Worm (Caenorhabditis elegans) whole organism, L1 larva: ENCODE measurements around the gene hnd-1.

Source experiments
- aly-2 ChIP-seq: fragments of 150-350 bp; optimal IDR thresholded peaks from 2 replicates; lab custom pipeline; 2014; ENCODE audit warnings: missing biosample characterization, missing genetic modification characterization
- lin-13 ChIP-seq: fragments of 150-350 bp; optimal IDR thresholded peaks from 2 replicates; lab custom pipeline; 2014; ENCODE audit warnings: missing biosample characterization, missing genetic modification reagents, missing genetic modification characterization
- nhr-20 ChIP-seq: sonication (generic microtip); optimal IDR thresholded peaks from 2 replicates; lab custom pipeline; 2016; ENCODE audit warnings: mild to moderate bottlenecking, missing genetic modification characterization, missing compliant biosample characterization
- nhr-84 ChIP-seq: sonication (generic microtip); optimal IDR thresholded peaks from 2 replicates; lab custom pipeline; 2017; ENCODE audit warnings: missing biosample characterization, missing genetic modification characterization
- pqm-1 ChIP-seq: sonication (generic microtip); optimal IDR thresholded peaks from 3 replicates; lab custom pipeline; 2017; ENCODE audit warnings: missing biosample characterization, missing genetic modification characterization
- rnt-1 ChIP-seq: sonication (generic microtip); optimal IDR thresholded peaks from 2 replicates; lab custom pipeline; 2016; ENCODE audit warnings: mild to moderate bottlenecking, missing genetic modification characterization, moderate library complexity, missing compliant biosample characterization
- skn-1 ChIP-seq: fragments of 150-350 bp; optimal IDR thresholded peaks from 2 replicates; lab custom pipeline; 2014; ENCODE audit warnings: missing biosample characterization, missing genetic modification characterization
- tlp-1 ChIP-seq: fragments of 150-350 bp; optimal IDR thresholded peaks from 2 replicates; lab custom pipeline; 2014; ENCODE audit warnings: missing biosample characterization, missing genetic modification characterization
- unc-130 ChIP-seq: fragments of 150-350 bp; optimal IDR thresholded peaks from 2 replicates; lab custom pipeline; 2017; ENCODE audit warnings: missing biosample characterization, missing genetic modification characterization, inconsistent platforms
- unc-62 ChIP-seq: fragments of 150-350 bp; optimal IDR thresholded peaks from 2 replicates; lab custom pipeline; 2014; ENCODE audit warnings: missing biosample characterization, missing genetic modification reagents, missing genetic modification characterization

DNA sequence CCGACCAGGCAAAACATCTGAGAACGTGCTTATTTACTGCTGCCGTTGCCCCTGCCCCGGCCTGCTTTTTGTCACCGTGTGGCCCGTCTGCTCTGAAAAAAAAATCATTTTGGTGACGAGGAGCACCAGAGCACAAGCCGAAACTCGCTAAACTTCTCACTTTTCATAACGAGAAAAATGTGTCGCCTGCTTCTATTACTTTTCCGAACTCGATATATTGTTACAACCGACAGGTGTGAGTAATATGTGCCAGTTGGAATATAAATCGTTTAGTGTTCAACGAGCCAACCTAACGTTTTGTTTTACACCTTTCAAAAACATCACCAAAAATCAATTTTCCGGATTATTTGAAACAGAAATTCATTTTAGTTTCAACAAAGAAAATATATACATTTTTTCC lies 46.6 kb upstream of the hnd-1 start:
- TF ChIP-seq skn-1 (tag; lab: Kevin White, UChicago) = no peak
- TF ChIP-seq nhr-84 (tag; lab: Kevin White, UChicago) = no peak
- no peak for TF ChIP-seq tlp-1
- TF ChIP-seq pqm-1 (tag; lab: Kevin White, UChicago) = no peak
- no peak for TF ChIP-seq lin-13
- TF ChIP-seq unc-62 (GFP tag; lab: Kevin White, UChicago) = no peak
- no peak for TF ChIP-seq aly-2 (tag; lab: Kevin White, UChicago)
- TF ChIP-seq nhr-20 (tag; lab: Kevin White, UChicago) = no peak
- no peak for TF ChIP-seq rnt-1
- TF ChIP-seq unc-130 (tag; lab: Kevin White, UChicago) = no peak
